Fruit fly (Drosophila melanogaster) whole organism, pupa: Measurements from ENCODE around the gene tara.

Experiments
- CG10348 ChIP-seq: fragments of 200-800 bp; sonication (Bioruptor generic); IDR thresholded peaks from 2 replicates; pipeline ENCODE4 v1.3.6; 2022; ENCODE audit warnings: missing biosample characterization, missing genetic modification characterization
- CG12605 ChIP-seq: fragments of 200-800 bp; sonication (Bioruptor generic); IDR thresholded peaks from 2 replicates; pipeline ENCODE4 v1.3.6; 2022; ENCODE audit warnings: missing biosample characterization, missing genetic modification characterization
- CG13204 ChIP-seq: fragments of 200-800 bp; sonication (Bioruptor generic); optimal IDR thresholded peaks from 2 replicates; lab custom pipeline; 2018; ENCODE audit warnings: missing biosample characterization, mild to moderate bottlenecking, missing genetic modification characterization, moderate library complexity
- CG14655 ChIP-seq: fragments of 200-800 bp; sonication (Bioruptor generic); optimal IDR thresholded peaks from 3 replicates; lab custom pipeline; 2017; ENCODE audit warnings: mild to moderate bottlenecking, missing biosample characterization, missing genetic modification reagents, missing genetic modification characterization
- CG15710 ChIP-seq: fragments of 200-800 bp; sonication (Bioruptor generic); optimal IDR thresholded peaks from 2 replicates; lab custom pipeline; 2018; ENCODE audit warnings: missing biosample characterization, mild to moderate bottlenecking, missing genetic modification characterization, moderate library complexity
- CG17806 ChIP-seq: fragments of 200-800 bp; sonication (Bioruptor generic); optimal IDR thresholded peaks from 2 replicates; lab custom pipeline; 2018; ENCODE audit warnings: missing biosample characterization, mild to moderate bottlenecking, missing genetic modification characterization, moderate library complexity
- CG32121 ChIP-seq: fragments of 200-800 bp; sonication (Bioruptor generic); IDR thresholded peaks from 2 replicates; pipeline ENCODE4 v1.3.6; 2022; ENCODE audit warnings: missing biosample characterization, missing genetic modification characterization
- CG34367 ChIP-seq: fragments of 200-800 bp; sonication (Bioruptor generic); optimal IDR thresholded peaks from 2 replicates; lab custom pipeline; 2018; ENCODE audit warnings: missing biosample characterization, mild to moderate bottlenecking, missing genetic modification characterization
- CG4496 ChIP-seq: fragments of 200-800 bp; sonication (Bioruptor generic); IDR thresholded peaks from 3 replicates; pipeline ENCODE4 v1.3.6; 2022; ENCODE audit warnings: missing biosample characterization, missing genetic modification characterization
- CG8159 ChIP-seq: fragments of 200-800 bp; sonication (Bioruptor generic); optimal IDR thresholded peaks from 3 replicates; lab custom pipeline; 2018; ENCODE audit warnings: missing biosample characterization, mild to moderate bottlenecking, missing genetic modification characterization, moderate library complexity
- CG8301 ChIP-seq: fragments of 200-800 bp; sonication (Bioruptor generic); optimal IDR thresholded peaks from 2 replicates; lab custom pipeline; 2018; ENCODE audit warnings: missing biosample characterization, mild to moderate bottlenecking, missing genetic modification characterization
- CG9948 ChIP-seq: fragments of 200-800 bp; sonication (Bioruptor generic); optimal IDR thresholded peaks from 2 replicates; lab custom pipeline; 2018; ENCODE audit warnings: missing biosample characterization, mild to moderate bottlenecking, missing genetic modification characterization, moderate library complexity
- D1 ChIP-seq: fragments of 200-800 bp; sonication (Bioruptor generic); optimal IDR thresholded peaks from 2 replicates; lab custom pipeline; 2018; ENCODE audit warnings: missing biosample characterization, mild to moderate bottlenecking, missing genetic modification characterization, moderate library complexity
- EcR ChIP-seq: fragments of 200-800 bp; sonication (Bioruptor generic); optimal IDR thresholded peaks from 3 replicates; lab custom pipeline; 2019; ENCODE audit warnings: missing biosample characterization, missing genetic modification characterization, mild to moderate bottlenecking, moderate library complexity, missing genetic modification reagents
- Ets98B ChIP-seq: fragments of 200-800 bp; sonication (Bioruptor generic); IDR thresholded peaks from 2 replicates; pipeline ENCODE4 v1.3.6; 2022; ENCODE audit warnings: missing biosample characterization, missing genetic modification characterization
- Pif1A ChIP-seq: fragments of 200-800 bp; sonication (Bioruptor generic); optimal IDR thresholded peaks from 3 replicates; lab custom pipeline; 2016; ENCODE audit warnings: missing biosample characterization, missing genetic modification characterization
- Pif1B ChIP-seq: fragments of 200-800 bp; sonication (Bioruptor generic); optimal IDR thresholded peaks from 3 replicates; lab custom pipeline; 2016; ENCODE audit warnings: missing biosample characterization, missing genetic modification characterization
- Snoo ChIP-seq: fragments of 200-800 bp; sonication (Bioruptor generic); optimal IDR thresholded peaks from 3 replicates; lab custom pipeline; 2017; ENCODE audit warnings: missing biosample characterization, mild to moderate bottlenecking, missing genetic modification characterization, inconsistent platforms
- fd96Ca ChIP-seq: fragments of 200-800 bp; sonication (Bioruptor generic); IDR thresholded peaks from 3 replicates; pipeline ENCODE4 v1.3.6; 2022; ENCODE audit warnings: missing biosample characterization, missing genetic modification characterization
- gl ChIP-seq: fragments of 200-800 bp; sonication (Bioruptor generic); optimal IDR thresholded peaks from 2 replicates; lab custom pipeline; 2018; ENCODE audit warnings: missing biosample characterization, mild to moderate bottlenecking, missing genetic modification characterization
- rn ChIP-seq: fragments of 200-800 bp; sonication (Bioruptor generic); IDR thresholded peaks from 2 replicates; pipeline ENCODE4 v1.3.6; 2022; ENCODE audit warnings: missing biosample characterization, missing genetic modification characterization

tara gene

dm6 chr3R:16235941-16236712 lies 10.7 kb downstream of the tara start:
- TF ChIP-seq CG10348 (GFP tag; lab: Robert Waterston, UW), result no peak
- peak; percentile 95 for TF ChIP-seq CG14655 (GFP tag; lab: Kevin White, UChicago)
- peak; percentile 91 for TF ChIP-seq Snoo (tag; lab: Kevin White, UChicago)
- TF ChIP-seq Pif1B (GFP tag; lab: Kevin White, UChicago), result peak; percentile 59
- TF ChIP-seq gl (tag; lab: Kevin White, UChicago), result peak; percentile 30
- TF ChIP-seq CG34367 (tag; lab: Kevin White, UChicago), result peak; percentile 88
- TF ChIP-seq EcR (GFP tag; lab: Kevin White, UChicago), result peak; percentile 68
- TF ChIP-seq Ets98B (GFP tag; lab: Robert Waterston, UW), result no peak
- TF ChIP-seq CG9948 (tag; lab: Kevin White, UChicago), result peak; percentile 93
- TF ChIP-seq D1 (tag; lab: Kevin White, UChicago), result peak; percentile 93
- no peak for TF ChIP-seq CG4496 (GFP tag; lab: Robert Waterston, UW)
- TF ChIP-seq fd96Ca (GFP tag; lab: Robert Waterston, UW), result no peak
- no peak for TF ChIP-seq rn
- peak; percentile 96 for TF ChIP-seq CG8159
- no peak for TF ChIP-seq CG32121 (GFP tag; lab: Robert Waterston, UW)
- TF ChIP-seq CG15710 (tag; lab: Kevin White, UChicago), result peak; percentile 95
- peak; percentile 87 for TF ChIP-seq CG8301 (tag; lab: Kevin White, UChicago)
- no peak for TF ChIP-seq CG12605 (GFP tag; lab: Robert Waterston, UW)
- TF ChIP-seq Pif1A (GFP tag; lab: Kevin White, UChicago), result peak; percentile 62
- peak; percentile 80 for TF ChIP-seq CG17806 (tag; lab: Kevin White, UChicago)
- TF ChIP-seq CG13204 (GFP tag; lab: Kevin White, UChicago), result peak; percentile 98

dm6 chr3R:16236713-16237641 lies 11.5 kb downstream of the tara start:
- peak; percentile 98 for TF ChIP-seq CG15710 (tag; lab: Kevin White, UChicago)
- peak; percentile 92 for TF ChIP-seq Pif1A (GFP tag; lab: Kevin White, UChicago)
- TF ChIP-seq CG32121 (GFP tag; lab: Robert Waterston, UW), result no peak
- peak; percentile 96 for TF ChIP-seq CG8301 (tag; lab: Kevin White, UChicago)
- TF ChIP-seq EcR (GFP tag; lab: Kevin White, UChicago), result peak; percentile 75
- TF ChIP-seq fd96Ca (GFP tag; lab: Robert Waterston, UW), result no peak
- TF ChIP-seq CG17806 (tag; lab: Kevin White, UChicago), result peak; percentile 98
- TF ChIP-seq CG4496 (GFP tag; lab: Robert Waterston, UW), result no peak
- no peak for TF ChIP-seq rn
- peak; percentile 81 for TF ChIP-seq CG13204 (GFP tag; lab: Kevin White, UChicago)
- TF ChIP-seq D1 (tag; lab: Kevin White, UChicago), result peak; percentile 97
- TF ChIP-seq CG12605 (GFP tag; lab: Robert Waterston, UW), result no peak
- peak; percentile 96 for TF ChIP-seq CG34367 (tag; lab: Kevin White, UChicago)
- TF ChIP-seq Snoo (tag; lab: Kevin White, UChicago), result peak; percentile 97
- peak; percentile 97 for TF ChIP-seq CG14655 (GFP tag; lab: Kevin White, UChicago)
- peak; percentile 98 for TF ChIP-seq CG9948 (tag; lab: Kevin White, UChicago)
- TF ChIP-seq CG10348 (GFP tag; lab: Robert Waterston, UW), result no peak
- peak; percentile 99 for TF ChIP-seq CG8159
- TF ChIP-seq Pif1B (GFP tag; lab: Kevin White, UChicago), result peak; percentile 97
- TF ChIP-seq gl (tag; lab: Kevin White, UChicago), result peak; percentile 88
- TF ChIP-seq Ets98B (GFP tag; lab: Robert Waterston, UW), result no peak

dm6 chr3R:16238016-16238710 lies 12.7 kb downstream of the tara start:
- TF ChIP-seq CG8159 (peak; percentile 68), CG13204 (GFP tag; lab: Kevin White, UChicago) (no peak), Snoo (tag; lab: Kevin White, UChicago) (peak; percentile 17), D1 (tag; lab: Kevin White, UChicago) (peak; percentile 2), CG34367 (tag; lab: Kevin White, UChicago) (peak; percentile 25), EcR (GFP tag; lab: Kevin White, UChicago) (peak; percentile 91), CG17806 (tag; lab: Kevin White, UChicago) (peak; percentile 35), CG15710 (tag; lab: Kevin White, UChicago) (peak; percentile 50), rn (no peak), CG8301 (tag; lab: Kevin White, UChicago) (peak; percentile 26), CG14655 (GFP tag; lab: Kevin White, UChicago) (peak; percentile 64), CG32121 (GFP tag; lab: Robert Waterston, UW) (no peak), Pif1A (GFP tag; lab: Kevin White, UChicago) (no peak), CG9948 (tag; lab: Kevin White, UChicago) (peak; percentile 47), Ets98B (GFP tag; lab: Robert Waterston, UW) (no peak)

dm6 chr3R:16239304-16239703 lies 13.9 kb downstream of the tara start:
- TF ChIP-seq CG13204 (GFP tag; lab: Kevin White, UChicago) (peak; percentile 57), CG34367 (tag; lab: Kevin White, UChicago) (no peak)
- TF ChIP-seq, all 21 proteins: peak for 1
